Worm (Caenorhabditis elegans): Measurements from ENCODE around the gene T16G1.4.

ce11 chrV:12944775-12945174, 3.1 kb upstream of the T16G1.4 start, which contains the start of gene grl-2:
- TF ChIP-seq ceh-34 (tag; optimal IDR thresholded peaks at IDR 0.05) (no peak), sox-2 (GFP tag; IDR thresholded peaks at IDR 0.05) (no peak), che-1 (tag; optimal IDR thresholded peaks at IDR 0.05) (no peak), ceh-24 (tag; optimal IDR thresholded peaks at IDR 0.05) (no peak), fkh-10 (GFP tag; optimal IDR thresholded peaks at IDR 0.05) (no peak), pag-3 (tag; optimal IDR thresholded peaks at IDR 0.05; ENCODE audit: borderline replicate concordance) (no peak), pat-9 (tag; optimal IDR thresholded peaks at IDR 0.05) (no peak), pax-1 (tag; optimal IDR thresholded peaks at IDR 0.05) (no peak), sox-4 (tag; optimal IDR thresholded peaks at IDR 0.05) (no peak), unc-55 (GFP tag; optimal IDR thresholded peaks at IDR 0.05) (no peak)

Measured in whole organism, late embryonic.